Worm (Caenorhabditis elegans) whole organism, young adult: Measurements from ENCODE around the gene ndx-2.

Experiments used
- Y56A3A.18 ChIP-seq: fragments of 200-800 bp; sonication (Bioruptor generic); IDR thresholded peaks from 2 replicates; pipeline ENCODE4 v1.3.6; 2022; ENCODE audit warnings: missing genetic modification reagents, missing genetic modification characterization, missing compliant biosample characterization
- ceh-40 ChIP-seq: fragments of 200-800 bp; sonication (Bioruptor generic); IDR thresholded peaks from 2 replicates; pipeline ENCODE4 v1.3.6; 2022; ENCODE audit warnings: missing genetic modification characterization, missing compliant biosample characterization
- chd-7 ChIP-seq: sonication (generic microtip); optimal IDR thresholded peaks from 2 replicates; lab custom pipeline; 2016; ENCODE audit warnings: mild to moderate bottlenecking, missing genetic modification characterization, moderate library complexity, missing compliant biosample characterization
- hmg-20 ChIP-seq: fragments of 200-800 bp; sonication (Bioruptor generic); IDR thresholded peaks from 2 replicates; pipeline ENCODE4 v1.3.6; 2022; ENCODE audit warnings: missing genetic modification reagents, missing genetic modification characterization, missing compliant biosample characterization
- nhr-90 ChIP-seq: sonication (generic microtip); optimal IDR thresholded peaks from 2 replicates; lab custom pipeline; 2016; ENCODE audit warnings: missing genotype, mild to moderate bottlenecking, missing genetic modification characterization, missing compliant biosample characterization
- snpc-1.3 ChIP-seq: sonication (generic microtip); optimal IDR thresholded peaks from 2 replicates; lab custom pipeline; 2017; ENCODE audit warnings: missing genetic modification characterization, mild to moderate bottlenecking, missing compliant biosample characterization, antibody characterized with exemption, moderate library complexity, missing genotype, missing genetic modification reagents; ENCODE audit not compliant: insufficient read depth
- unc-62 ChIP-seq: fragments of 150-350 bp; optimal IDR thresholded peaks from 2 replicates; lab custom pipeline; 2014; ENCODE audit warnings: missing biosample characterization, missing genetic modification reagents, missing genetic modification characterization

DNA sequence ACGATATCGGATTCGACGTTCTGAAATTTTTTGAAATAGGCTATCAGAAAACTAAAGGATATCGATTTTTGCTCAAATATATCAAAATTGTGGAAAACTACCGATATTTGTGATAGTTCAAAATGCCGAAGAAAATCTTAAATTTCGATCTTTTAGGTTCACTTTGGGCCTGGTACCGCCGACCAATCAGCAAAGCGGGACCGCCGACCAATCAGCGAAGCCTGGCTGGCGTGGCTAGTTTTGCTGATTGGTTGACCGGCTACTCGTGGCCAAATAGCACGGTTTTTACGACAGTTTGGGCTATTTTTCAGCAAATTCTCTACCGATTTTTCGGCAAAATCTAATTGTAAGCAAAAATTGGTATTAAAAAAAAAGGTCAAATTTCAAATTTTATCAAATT, 45.4 kb upstream of the ndx-2 start:
- TF ChIP-seq unc-62: no peak
- no peak for TF ChIP-seq hmg-20 (GFP tag; lab: Robert Waterston, UW)
- no peak for TF ChIP-seq nhr-90 (tag; lab: Kevin White, UChicago)
- TF ChIP-seq Y56A3A.18: no peak
- no peak for TF ChIP-seq ceh-40
- TF ChIP-seq chd-7: no peak
- TF ChIP-seq snpc-1.3 (tag; lab: Kevin White, UChicago): no peak
